Worm (Caenorhabditis elegans): ENCODE results near the gene vep-2.

ce11 chrX:3628016-3628415 lies at the start of gene vep-2:
- no peak for TF ChIP-seq unc-39 (tag; optimal IDR thresholded peaks at IDR 0.05)
- TF ChIP-seq nhr-76 (tag; optimal IDR thresholded peaks at IDR 0.05), result no peak
- TF ChIP-seq nhr-11 (tag; optimal IDR thresholded peaks at IDR 0.05), result no peak
- no peak for TF ChIP-seq ama-1 (optimal IDR thresholded peaks at IDR 0.05)
- TF ChIP-seq ceh-20 (GFP tag; IDR thresholded peaks at IDR 0.05), result no peak
- TF ChIP-seq zfp-2 (tag; optimal IDR thresholded peaks at IDR 0.05), result no peak
- no peak for TF ChIP-seq egl-27 (tag; optimal IDR thresholded peaks at IDR 0.05)
- no peak for TF ChIP-seq nhr-10 (tag; optimal IDR thresholded peaks at IDR 0.05)
- TF ChIP-seq fkh-10 (GFP tag; optimal IDR thresholded peaks at IDR 0.05), result no peak
